Fruit fly (Drosophila melanogaster) whole organism, embryonic: ENCODE measurements around the gene Spt6.

Source experiments
- Abd-B ChIP-seq: fragments of 200-800 bp; sonication (Bioruptor generic); optimal IDR thresholded peaks from 2 replicates; lab custom pipeline; 2018; ENCODE audit warnings: missing biosample characterization, mild to moderate bottlenecking, missing genetic modification characterization, moderate library complexity
- BEAF-32 ChIP-seq: fragments of 200-800 bp; sonication (Bioruptor generic); optimal IDR thresholded peaks from 3 replicates; lab custom pipeline; 2017; ENCODE audit warnings: missing biosample characterization, missing genetic modification characterization, mild to moderate bottlenecking, moderate library complexity, missing genetic modification reagents
- Blimp-1 ChIP-seq: fragments of 200-800 bp; sonication (Bioruptor generic); optimal IDR thresholded peaks from 3 replicates; lab custom pipeline; 2018; ENCODE audit warnings: missing biosample characterization, missing genetic modification characterization, mild to moderate bottlenecking, moderate library complexity, missing genetic modification reagents
- CG11504 ChIP-seq: fragments of 200-800 bp; sonication (Bioruptor generic); optimal IDR thresholded peaks from 3 replicates; lab custom pipeline; 2019; ENCODE audit warnings: missing biosample characterization, mild to moderate bottlenecking, missing genetic modification characterization, moderate library complexity
- CG11723 ChIP-seq: fragments of 200-800 bp; sonication (Bioruptor generic); optimal IDR thresholded peaks from 2 replicates; lab custom pipeline; 2017; ENCODE audit warnings: missing biosample characterization, mild to moderate bottlenecking, missing genetic modification characterization
- CG12071 ChIP-seq: fragments of 200-800 bp; sonication (Bioruptor generic); optimal IDR thresholded peaks from 3 replicates; lab custom pipeline; 2018; ENCODE audit warnings: missing biosample characterization, mild to moderate bottlenecking, missing genetic modification characterization
- CG12769 ChIP-seq: fragments of 200-800 bp; sonication (Bioruptor generic); optimal IDR thresholded peaks from 2 replicates; lab custom pipeline; 2019; ENCODE audit warnings: missing biosample characterization, mild to moderate bottlenecking, missing genetic modification characterization, moderate library complexity
- CG13424 ChIP-seq: fragments of 200-800 bp; sonication (Bioruptor generic); optimal IDR thresholded peaks from 2 replicates; lab custom pipeline; 2019; ENCODE audit warnings: missing biosample characterization, mild to moderate bottlenecking, missing genetic modification characterization, moderate library complexity
- CG15269 ChIP-seq: fragments of 200-800 bp; sonication (Bioruptor generic); optimal IDR thresholded peaks from 2 replicates; lab custom pipeline; 2018; ENCODE audit warnings: missing biosample characterization, mild to moderate bottlenecking, missing genetic modification characterization, moderate library complexity
- CG15479 ChIP-seq: fragments of 200-800 bp; sonication (Bioruptor generic); optimal IDR thresholded peaks from 3 replicates; lab custom pipeline; 2019; ENCODE audit warnings: missing biosample characterization, mild to moderate bottlenecking, missing genetic modification characterization, moderate library complexity
- CG1603 ChIP-seq: fragments of 200-800 bp; sonication (Bioruptor generic); optimal IDR thresholded peaks from 2 replicates; lab custom pipeline; 2019; ENCODE audit warnings: missing biosample characterization, mild to moderate bottlenecking, missing genetic modification characterization, moderate library complexity
- CG17328 ChIP-seq: fragments of 200-800 bp; sonication (Bioruptor generic); IDR thresholded peaks from 2 replicates; pipeline ENCODE4 v1.3.6; 2022; ENCODE audit warnings: missing biosample characterization, missing genetic modification characterization
- CG18599 ChIP-seq: fragments of 200-800 bp; sonication (Bioruptor generic); optimal IDR thresholded peaks from 3 replicates; lab custom pipeline; 2017; ENCODE audit warnings: missing biosample characterization, missing genetic modification characterization, mild to moderate bottlenecking, moderate library complexity, missing genetic modification reagents
- CG2120 ChIP-seq: fragments of 200-800 bp; sonication (Bioruptor generic); optimal IDR thresholded peaks from 3 replicates; lab custom pipeline; 2016; ENCODE audit warnings: missing biosample characterization, missing genetic modification characterization
- CG2678 ChIP-seq: fragments of 200-800 bp; sonication (Bioruptor generic); optimal IDR thresholded peaks from 3 replicates; lab custom pipeline; 2019; ENCODE audit warnings: missing biosample characterization, mild to moderate bottlenecking, missing genetic modification characterization, moderate library complexity
- CG3281 ChIP-seq: fragments of 200-800 bp; sonication (Bioruptor generic); optimal IDR thresholded peaks from 3 replicates; lab custom pipeline; 2017; ENCODE audit warnings: missing biosample characterization, mild to moderate bottlenecking, missing genetic modification characterization
- CG4617 ChIP-seq: fragments of 200-800 bp; sonication (Bioruptor generic); optimal IDR thresholded peaks from 3 replicates; lab custom pipeline; 2016; ENCODE audit warnings: missing biosample characterization, missing genetic modification characterization, borderline replicate concordance
- CG5180 ChIP-seq: fragments of 200-800 bp; sonication (Bioruptor generic); optimal IDR thresholded peaks from 3 replicates; lab custom pipeline; 2017; ENCODE audit warnings: missing biosample characterization, missing genetic modification characterization, mild to moderate bottlenecking, moderate library complexity, missing genetic modification reagents
- CG7928 ChIP-seq: fragments of 200-800 bp; sonication (Bioruptor generic); optimal IDR thresholded peaks from 2 replicates; lab custom pipeline; 2017; ENCODE audit warnings: missing biosample characterization, mild to moderate bottlenecking, missing genetic modification characterization
- CG8924 ChIP-seq: fragments of 200-800 bp; optimal IDR thresholded peaks from 3 replicates; lab custom pipeline; 2019; ENCODE audit warnings: missing biosample characterization, mild to moderate bottlenecking, missing genetic modification characterization, moderate library complexity
- Deaf1 ChIP-seq: fragments of 200-800 bp; optimal IDR thresholded peaks from 3 replicates; lab custom pipeline; 2019; ENCODE audit warnings: missing biosample characterization, mild to moderate bottlenecking, missing genetic modification characterization, moderate library complexity
- Gug ChIP-seq: fragments of 200-800 bp; sonication (Bioruptor generic); IDR thresholded peaks from 4 replicates; pipeline ENCODE4 v1.3.6; 2022; ENCODE audit warnings: missing biosample characterization, missing genetic modification characterization
- Med ChIP-seq: fragments of 200-800 bp; sonication (Bioruptor generic); peaks from one replicate; lab custom pipeline; 2016; ENCODE audit warnings: missing biosample characterization, missing genetic modification characterization, mild to moderate bottlenecking, inconsistent platforms, moderate library complexity
- Nf-YB ChIP-seq: fragments of 200-800 bp; sonication (Bioruptor generic); optimal IDR thresholded peaks from 3 replicates; lab custom pipeline; 2019; ENCODE audit warnings: missing biosample characterization, mild to moderate bottlenecking, missing genetic modification characterization, moderate library complexity
- PHDP ChIP-seq: fragments of 200-800 bp; sonication (Bioruptor generic); optimal IDR thresholded peaks from 3 replicates; lab custom pipeline; 2018; ENCODE audit warnings: missing biosample characterization, mild to moderate bottlenecking, missing genetic modification characterization, moderate library complexity
- Poxn ChIP-seq: fragments of 200-800 bp; sonication (Bioruptor generic); IDR thresholded peaks from 2 replicates; pipeline ENCODE4 v1.3.6; 2022; ENCODE audit warnings: missing biosample characterization, missing genetic modification characterization
- Spps ChIP-seq: fragments of 200-800 bp; sonication (Bioruptor generic); optimal IDR thresholded peaks from 2 replicates; lab custom pipeline; 2018; ENCODE audit warnings: missing biosample characterization, mild to moderate bottlenecking, missing genetic modification characterization
- YL-1 ChIP-seq: fragments of 200-800 bp; sonication (Bioruptor generic); optimal IDR thresholded peaks from 3 replicates; lab custom pipeline; 2017; ENCODE audit warnings: missing biosample characterization, mild to moderate bottlenecking, missing genetic modification characterization
- croc ChIP-seq: fragments of 200-800 bp; sonication (Bioruptor generic); conservative IDR thresholded peaks from 3 replicates; pipeline ENCODE4 v1.3.6; 2022; ENCODE audit warnings: missing biosample characterization, missing genetic modification characterization
- cwo ChIP-seq: fragments of 200-800 bp; sonication (Bioruptor generic); optimal IDR thresholded peaks from 3 replicates; lab custom pipeline; 2017; ENCODE audit warnings: missing biosample characterization, missing genetic modification characterization, mild to moderate bottlenecking, moderate library complexity, missing genetic modification reagents
- dati ChIP-seq: fragments of 200-800 bp; sonication (Bioruptor generic); IDR thresholded peaks from 2 replicates; pipeline ENCODE4 v1.3.6; 2022; ENCODE audit warnings: missing biosample characterization, missing genetic modification characterization
- dmrt11E ChIP-seq: fragments of 200-800 bp; sonication (Bioruptor generic); optimal IDR thresholded peaks from 3 replicates; lab custom pipeline; 2018; ENCODE audit warnings: missing biosample characterization, mild to moderate bottlenecking, missing genetic modification characterization, moderate library complexity
- dmrt99B ChIP-seq: fragments of 200-800 bp; sonication (Bioruptor generic); optimal IDR thresholded peaks from 2 replicates; lab custom pipeline; 2018; ENCODE audit warnings: missing biosample characterization, mild to moderate bottlenecking, missing genetic modification characterization, moderate library complexity
- emc ChIP-seq: fragments of 200-800 bp; sonication (Bioruptor generic); optimal IDR thresholded peaks from 2 replicates; lab custom pipeline; 2016; ENCODE audit warnings: missing biosample characterization, missing genetic modification characterization
- fd96Cb ChIP-seq: fragments of 200-800 bp; sonication (Bioruptor generic); optimal IDR thresholded peaks from 2 replicates; lab custom pipeline; 2018; ENCODE audit warnings: missing biosample characterization, mild to moderate bottlenecking, missing genetic modification characterization, moderate library complexity
- gem ChIP-seq: fragments of 200-800 bp; sonication (Bioruptor generic); optimal IDR thresholded peaks from 2 replicates; lab custom pipeline; 2019; ENCODE audit warnings: missing biosample characterization, mild to moderate bottlenecking, missing genetic modification characterization, moderate library complexity
- grau ChIP-seq: fragments of 200-800 bp; optimal IDR thresholded peaks from 3 replicates; lab custom pipeline; 2019; ENCODE audit warnings: missing biosample characterization, mild to moderate bottlenecking, missing genetic modification characterization, moderate library complexity
- ham ChIP-seq: fragments of 200-800 bp; sonication (Bioruptor generic); IDR thresholded peaks from 2 replicates; pipeline ENCODE4 v1.3.6; 2022; ENCODE audit warnings: missing biosample characterization, missing genetic modification characterization
- hb ChIP-seq: fragments of 200-800 bp; sonication (Bioruptor generic); IDR thresholded peaks from 3 replicates; pipeline ENCODE4 v1.3.6; 2022; ENCODE audit warnings: missing biosample characterization, missing genetic modification characterization; ENCODE audit not compliant: partially characterized antibody
- ind ChIP-seq: fragments of 200-800 bp; sonication (Bioruptor generic); optimal IDR thresholded peaks from 3 replicates; lab custom pipeline; 2016; ENCODE audit warnings: missing biosample characterization, missing genetic modification characterization
- kni ChIP-seq: fragments of 200-800 bp; sonication (Bioruptor generic); optimal IDR thresholded peaks from 3 replicates; lab custom pipeline; 2017; ENCODE audit warnings: mild to moderate bottlenecking, missing biosample characterization, missing genetic modification reagents, missing genetic modification characterization
- lab ChIP-seq: fragments of 200-800 bp; sonication (Bioruptor generic); optimal IDR thresholded peaks from 3 replicates; lab custom pipeline; 2017; ENCODE audit warnings: missing biosample characterization, missing genetic modification characterization, mild to moderate bottlenecking, moderate library complexity, missing genetic modification reagents
- lmd ChIP-seq: fragments of 200-800 bp; sonication (Bioruptor generic); IDR thresholded peaks from 2 replicates; pipeline ENCODE4 v1.3.6; 2022; ENCODE audit warnings: missing biosample characterization, missing genetic modification characterization
- prd ChIP-seq, 3 experiments: fragments of >200 bp in 2 of 3; fragments of 200-800 bp in 1 of 3; sonication (Bioruptor generic) in 1 of 3; optimal IDR thresholded peaks in 2 of 3; IDR thresholded peaks in 1 of 3; 2 replicates in 2 of 3; 3 replicates in 1 of 3; pipeline versions ENCODE4 v1.3.6 to Lab custom; 2017 to 2022; ENCODE audit warnings: missing biosample characterization in 1 of 3, missing genetic modification characterization in 1 of 3
- ranshi ChIP-seq: fragments of 200-800 bp; sonication (Bioruptor generic); IDR thresholded peaks from 2 replicates; pipeline ENCODE4 v1.3.6; 2022; ENCODE audit warnings: missing biosample characterization, missing genetic modification characterization
- row ChIP-seq: fragments of 200-800 bp; sonication (Bioruptor generic); IDR thresholded peaks from 3 replicates; pipeline ENCODE4 v1.3.6; 2022; ENCODE audit warnings: missing biosample characterization, missing genetic modification characterization
- salm ChIP-seq: fragments of 200-800 bp; sonication (Bioruptor generic); optimal IDR thresholded peaks from 2 replicates; lab custom pipeline; 2018; ENCODE audit warnings: missing biosample characterization, mild to moderate bottlenecking, missing genetic modification characterization
- slbo ChIP-seq: fragments of 200-800 bp; sonication (Bioruptor generic); IDR thresholded peaks from 2 replicates; pipeline ENCODE4 v1.3.6; 2022; ENCODE audit warnings: missing biosample characterization, missing genetic modification characterization
- so ChIP-seq: fragments of 200-800 bp; sonication (Bioruptor generic); IDR thresholded peaks from 3 replicates; pipeline ENCODE4 v1.3.6; 2022; ENCODE audit warnings: missing biosample characterization, missing genetic modification characterization
- sob ChIP-seq: fragments of 200-800 bp; sonication (Bioruptor generic); IDR thresholded peaks from 2 replicates; pipeline ENCODE4 v1.3.6; 2022; ENCODE audit warnings: missing biosample characterization, missing genetic modification characterization

The Spt6 gene

dm6 chrX:6308852-6309251 lies 41.3 kb downstream of the Spt6 start, which contains the start of gene CG15894 (continued):
- TF ChIP-seq Med (GFP tag; lab: Kevin White, UChicago) (peak; percentile 77), Blimp-1 (GFP tag; lab: Kevin White, UChicago) (peak; percentile 3), sob (GFP tag; lab: Robert Waterston, UW) (peak; percentile 28; the same call in 1 of the 2 replicates), Deaf1 (tag; lab: Kevin White, UChicago) (peak; percentile 39), CG2678 (tag; lab: Kevin White, UChicago) (peak; percentile 26), CG7928 (GFP tag; lab: Kevin White, UChicago) (no peak), YL-1 (no peak), gem (peak; percentile 28), slbo (GFP tag; lab: Robert Waterston, UW) (peak; percentile 26; the same call in 1 of the 2 replicates), prd (optimal IDR thresholded peaks at IDR 0.05; lab: Kevin White, UChicago) (no peak), prd (GFP tag; IDR thresholded peaks at IDR 0.05; lab: Robert Waterston, UW) (peak; percentile 26; the same call in 1 of the 3 replicates), CG3281 (GFP tag; lab: Kevin White, UChicago) (no peak), cwo (no peak), CG12071 (peak; percentile 6), CG15269 (tag; lab: Kevin White, UChicago) (peak; percentile 14), PHDP (tag; lab: Kevin White, UChicago) (peak; percentile 4), fd96Cb (tag; lab: Kevin White, UChicago) (no peak), CG11723 (GFP tag; lab: Kevin White, UChicago) (no peak), CG17328 (GFP tag; lab: Robert Waterston, UW) (no peak), Abd-B (no peak), CG12769 (tag; lab: Kevin White, UChicago) (peak; percentile 9), lmd (peak; percentile 21; the same call in 1 of the 2 replicates), CG5180 (GFP tag; lab: Kevin White, UChicago) (peak; percentile 97), CG18599 (GFP tag; lab: Kevin White, UChicago) (peak; percentile 49), ind (peak; percentile 1), dmrt99B (peak; percentile 5), grau (peak; percentile 67), kni (GFP tag; lab: Kevin White, UChicago) (peak; percentile 5), row (peak; percentile 64), CG11504 (tag; lab: Kevin White, UChicago) (peak; percentile 11), Spps (tag; lab: Kevin White, UChicago) (no peak), ranshi (GFP tag; lab: Robert Waterston, UW) (peak; percentile 18; the same call in 1 of the 2 replicates), salm (tag; lab: Kevin White, UChicago) (no peak), hb (GFP tag; lab: Robert Waterston, UW) (no peak), lab (GFP tag; lab: Kevin White, UChicago) (peak; percentile 29), CG1603 (peak; percentile 42), dati (GFP tag; lab: Robert Waterston, UW) (no peak), CG8924 (tag; lab: Kevin White, UChicago) (peak; percentile 3)

DNA sequence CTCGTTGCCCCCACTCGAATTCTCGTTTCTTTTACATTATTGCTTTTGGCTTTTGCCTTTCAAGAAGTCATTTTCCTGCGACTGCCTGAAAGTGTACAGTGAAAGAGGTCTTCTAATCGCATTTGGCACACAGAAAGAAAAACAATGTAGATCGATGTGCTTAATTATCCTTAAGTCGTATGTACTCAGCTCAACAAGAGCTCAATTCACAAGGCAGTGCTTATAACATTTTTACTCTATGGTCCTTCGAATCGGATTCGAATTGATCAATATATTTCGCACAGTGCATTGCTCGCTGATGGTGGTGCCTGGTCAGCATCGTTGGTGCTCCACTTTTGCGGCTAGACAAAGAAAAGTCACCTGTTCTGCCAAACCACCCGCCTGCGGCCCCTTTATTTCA lies 42.8 kb downstream of the Spt6 start:
- TF ChIP-seq CG2120 (GFP tag; lab: Kevin White, UChicago) (peak; percentile 32), Gug (GFP tag; lab: Robert Waterston, UW) (no peak), CG4617 (GFP tag; lab: Kevin White, UChicago) (no peak), ham (no peak), CG1603 (peak; percentile 41), Poxn (GFP tag; lab: Robert Waterston, UW) (no peak), CG15479 (GFP tag; lab: Kevin White, UChicago) (no peak), CG13424 (no peak), emc (GFP tag; lab: Kevin White, UChicago) (peak; percentile 19), croc (GFP tag; lab: Robert Waterston, UW) (no peak), dmrt11E (tag; lab: Kevin White, UChicago) (no peak), so (GFP tag; lab: Robert Waterston, UW) (no peak), BEAF-32 (GFP tag; lab: Kevin White, UChicago) (no peak), Nf-YB (GFP tag; lab: Kevin White, UChicago) (no peak)
